Worm (Caenorhabditis elegans) whole organism, L2 larva: ENCODE data around the gene dhhc-4.

Experiments used
- ZK546.5 ChIP-seq: sonication (generic microtip); optimal IDR thresholded peaks from 2 replicates; lab custom pipeline; 2017; ENCODE audit warnings: missing biosample characterization, missing genetic modification characterization
- ama-1 ChIP-seq: fragments of 150-350 bp; optimal IDR thresholded peaks from 2 replicates; lab custom pipeline; 2018; ENCODE audit warnings: inconsistent platforms
- elt-3 ChIP-seq: sonication (generic microtip); optimal IDR thresholded peaks from 2 replicates; lab custom pipeline; 2017; ENCODE audit warnings: missing biosample characterization, missing genetic modification characterization
- nhr-11 ChIP-seq: fragments of 150-350 bp; optimal IDR thresholded peaks from 2 replicates; lab custom pipeline; 2014; ENCODE audit warnings: missing biosample characterization, missing genetic modification characterization
- nhr-25 ChIP-seq: fragments of 150-350 bp; sonication (generic microtip); optimal IDR thresholded peaks from 3 replicates; lab custom pipeline; 2014; ENCODE audit warnings: missing biosample characterization, missing genetic modification characterization
- nhr-6 ChIP-seq: fragments of 150-350 bp; optimal IDR thresholded peaks from 2 replicates; lab custom pipeline; 2014; ENCODE audit warnings: missing biosample characterization, missing genetic modification characterization
- nhr-77 ChIP-seq: fragments of 150-350 bp; optimal IDR thresholded peaks from 2 replicates; lab custom pipeline; 2014; ENCODE audit warnings: missing biosample characterization, missing genetic modification characterization
- peb-1 ChIP-seq: fragments of 150-350 bp; optimal IDR thresholded peaks from 2 replicates; lab custom pipeline; 2014; ENCODE audit warnings: missing biosample characterization, missing genetic modification characterization
- sma-9 ChIP-seq, 2 experiments: fragments of 150-350 bp in 1 of 2; sonication (generic microtip) in 1 of 2; optimal IDR thresholded peaks; 2 replicates each; lab custom pipeline; 2014 to 2016; ENCODE audit warnings: missing genetic modification characterization in 2 of 2, mild to moderate bottlenecking in 1 of 2, missing biosample characterization in 1 of 2, missing compliant biosample characterization in 1 of 2, missing genetic modification reagents in 1 of 2, moderate library complexity in 1 of 2
- snpc-4 ChIP-seq: fragments of 150-350 bp; optimal IDR thresholded peaks from 2 replicates; lab custom pipeline; 2014; ENCODE audit warnings: missing biosample characterization, missing genetic modification characterization
- ztf-11 ChIP-seq: sonication (generic microtip); optimal IDR thresholded peaks from 2 replicates; lab custom pipeline; 2017; ENCODE audit warnings: missing biosample characterization, missing genetic modification characterization
- ztf-4 ChIP-seq: fragments of 150-350 bp; optimal IDR thresholded peaks from 2 replicates; lab custom pipeline; 2014; ENCODE audit warnings: missing biosample characterization, missing genetic modification characterization

DNA sequence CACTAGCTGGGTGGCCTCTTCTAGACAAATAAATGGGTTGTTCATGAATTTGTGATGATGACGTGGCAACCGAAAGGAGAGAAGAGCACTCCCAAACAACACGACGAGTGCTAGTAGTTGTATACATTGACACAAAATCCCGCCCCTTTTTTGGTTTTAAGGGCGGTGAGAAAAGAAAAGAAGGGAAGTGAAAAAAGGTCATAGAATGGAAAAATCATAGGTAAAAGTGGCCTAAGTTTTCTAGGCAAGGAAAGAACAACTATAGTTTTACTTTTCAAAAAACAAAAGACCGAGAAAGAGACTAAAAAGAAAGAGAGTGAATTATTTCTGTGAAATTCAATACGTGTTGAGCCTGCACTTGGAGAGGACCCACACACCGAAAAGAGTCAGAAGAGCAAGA is 11.2 kb upstream of the dhhc-4 start, which contains the start of gene ZK757.2:
- no peak for TF ChIP-seq ztf-4
- no peak for TF ChIP-seq elt-3 (tag; lab: Kevin White, UChicago)
- no peak for TF ChIP-seq nhr-11 (tag; lab: Kevin White, UChicago)
- no peak for TF ChIP-seq sma-9 (GFP tag; optimal IDR thresholded peaks at IDR 0.05; lab: Kevin White, UChicago)
- no peak for TF ChIP-seq sma-9 (tag; optimal IDR thresholded peaks at IDR 0.05; lab: Kevin White, UChicago)
- TF ChIP-seq ztf-11 (tag; lab: Kevin White, UChicago), result no peak
- no peak for TF ChIP-seq ama-1 (lab: Kevin White, UChicago)
- no peak for TF ChIP-seq ZK546.5
- no peak for TF ChIP-seq nhr-25 (tag; lab: Kevin White, UChicago)
- TF ChIP-seq nhr-77 (tag; lab: Kevin White, UChicago), result no peak
- TF ChIP-seq nhr-6, result no peak
- no peak for TF ChIP-seq peb-1 (tag; lab: Kevin White, UChicago)
- no peak for TF ChIP-seq snpc-4
